Worm (Caenorhabditis elegans) whole organism, L4 larva: ENCODE results near the gene C44B11.6.

Source experiments
- ceh-82 ChIP-seq: sonication (generic microtip); optimal IDR thresholded peaks from 2 replicates; lab custom pipeline; 2017; ENCODE audit warnings: missing biosample characterization, missing genetic modification characterization
- ces-1 ChIP-seq: fragments of 150-350 bp; sonication (generic microtip); optimal IDR thresholded peaks from 4 replicates; lab custom pipeline; 2014; ENCODE audit warnings: missing biosample characterization, missing genetic modification reagents, missing genetic modification characterization
- dpl-1 ChIP-seq: fragments of 150-350 bp; optimal IDR thresholded peaks from 2 replicates; lab custom pipeline; 2014; ENCODE audit warnings: missing biosample characterization, missing genetic modification reagents, missing genetic modification characterization
- egl-43 ChIP-seq: fragments of 200-800 bp; sonication (Bioruptor generic); IDR thresholded peaks from 2 replicates; pipeline ENCODE4 v1.3.6; 2022; ENCODE audit warnings: missing genetic modification reagents, missing genetic modification characterization, missing compliant biosample characterization
- jun-1 ChIP-seq: fragments of 150-350 bp; optimal IDR thresholded peaks from 2 replicates; lab custom pipeline; 2014; ENCODE audit warnings: missing biosample characterization, missing genetic modification reagents, missing genetic modification characterization
- lim-7 ChIP-seq: fragments of 200-800 bp; sonication (Bioruptor generic); IDR thresholded peaks from 2 replicates; pipeline ENCODE4 v1.3.6; 2022; ENCODE audit warnings: missing genetic modification characterization, missing compliant biosample characterization
- lsy-2 ChIP-seq, 2 experiments: fragments of 150-350 bp in 1 of 2; sonication (generic microtip) in 1 of 2; optimal IDR thresholded peaks; 2 replicates each; lab custom pipeline; 2014 to 2017; ENCODE audit warnings: missing biosample characterization in 2 of 2, missing genetic modification characterization in 2 of 2
- mxl-3 ChIP-seq: fragments of 200-800 bp; sonication (Bioruptor generic); optimal IDR thresholded peaks from 2 replicates; lab custom pipeline; 2018; ENCODE audit warnings: mild to moderate bottlenecking, missing genetic modification characterization, missing compliant biosample characterization
- spr-3 ChIP-seq: fragments of 200-800 bp; sonication (Bioruptor generic); optimal IDR thresholded peaks from 2 replicates; lab custom pipeline; 2018; ENCODE audit warnings: mild to moderate bottlenecking, missing genetic modification characterization, missing compliant biosample characterization
- zfp-2 ChIP-seq: sonication (generic microtip); optimal IDR thresholded peaks from 2 replicates; lab custom pipeline; 2016; ENCODE audit warnings: mild to moderate bottlenecking, missing genetic modification characterization, missing compliant biosample characterization

DNA sequence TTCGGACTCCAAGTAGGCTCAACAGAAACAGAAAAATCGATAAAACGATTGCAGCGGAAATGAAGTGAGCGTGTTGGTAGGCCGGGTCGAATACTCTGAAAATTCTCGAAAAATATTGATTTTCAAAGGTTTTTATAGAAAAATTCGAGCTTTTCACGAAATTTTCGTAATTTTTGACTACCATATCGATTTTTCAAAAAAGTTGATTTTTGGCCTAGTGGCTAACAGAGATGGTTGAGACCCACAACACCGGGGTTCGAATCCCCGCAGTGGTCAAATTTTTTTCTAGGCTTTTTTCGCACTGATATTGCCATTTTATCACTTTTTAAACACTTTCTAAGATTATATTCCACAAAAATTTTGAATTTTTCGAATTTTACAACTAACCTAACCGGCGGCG is 44.1 kb upstream of the C44B11.6 start:
- TF ChIP-seq zfp-2 (tag; lab: Kevin White, UChicago) (no peak), lsy-2 (tag; optimal IDR thresholded peaks at IDR 0.05; lab: Kevin White, UChicago) (no peak), ces-1 (no peak), ceh-82 (tag; lab: Kevin White, UChicago) (no peak), mxl-3 (GFP tag; lab: Kevin White, UChicago) (no peak), jun-1 (no peak), dpl-1 (GFP tag; lab: Kevin White, UChicago) (no peak), spr-3 (GFP tag; lab: Kevin White, UChicago) (no peak), egl-43 (GFP tag; lab: Robert Waterston, UW) (no peak), lim-7 (GFP tag; lab: Robert Waterston, UW) (no peak)
